Fruit fly (Drosophila melanogaster) whole organism: ENCODE data around the gene Toll-9.

Experiments used
- CG8478 ChIP-seq: fragments of >200 bp; optimal IDR thresholded peaks from 2 replicates; lab custom pipeline; 2018; ENCODE audit warnings: inconsistent platforms
- Dll ChIP-seq: fragments of >200 bp; optimal IDR thresholded peaks from 2 replicates; lab custom pipeline; 2017
- pan ChIP-seq: fragments of >200 bp; optimal IDR thresholded peaks from 2 replicates; lab custom pipeline; 2017
- psq ChIP-seq: fragments of >200 bp; optimal IDR thresholded peaks from 2 replicates; lab custom pipeline; 2017
- usp ChIP-seq: fragments of >200 bp; optimal IDR thresholded peaks from 2 replicates; lab custom pipeline; 2017; ENCODE audit warnings: missing biosample characterization, missing genetic modification characterization, mixed read lengths

DNA sequence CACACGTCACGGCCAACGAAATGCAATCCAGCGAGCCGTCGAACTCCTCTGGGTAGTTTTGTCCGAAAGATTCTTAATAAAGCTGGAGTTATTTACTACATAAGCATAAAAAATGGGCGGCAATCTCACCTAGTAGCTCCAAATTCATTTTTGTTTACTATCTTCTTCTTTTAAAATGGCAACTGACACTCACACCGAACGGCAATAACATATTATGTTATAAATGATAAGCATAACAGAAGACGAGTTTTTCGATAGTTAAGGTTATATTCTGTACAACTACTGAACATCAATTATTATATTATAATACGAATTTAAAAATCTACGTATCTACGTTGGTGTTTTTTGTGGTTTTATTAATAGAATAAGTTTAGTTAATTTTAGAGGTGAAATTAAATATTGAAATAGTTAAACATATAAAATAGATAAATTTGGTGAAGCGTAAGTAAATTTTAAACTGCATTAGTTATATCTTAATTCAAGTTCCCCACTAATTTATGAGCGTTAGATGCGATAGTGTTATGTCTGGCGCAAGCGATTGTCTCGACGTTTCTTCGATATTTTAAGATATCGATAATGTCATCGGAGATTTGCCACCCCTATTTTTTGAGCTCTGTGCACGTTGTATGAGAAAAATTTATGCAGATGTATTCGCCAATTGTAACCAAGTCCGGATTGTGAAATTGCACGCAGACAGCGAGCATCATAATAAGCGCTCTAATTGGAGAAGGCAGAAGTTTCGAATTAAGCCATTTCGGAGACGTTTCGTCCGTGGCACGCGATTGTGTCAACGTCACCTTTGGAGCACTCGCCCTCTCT lies 18.6 kb downstream of the Toll-9 start, which contains the start of the genes Rbbp5 and eRF1:
- TF ChIP-seq psq (lab: Kevin White, UChicago) (no peak), Dll (lab: Kevin White, UChicago) (no peak), pan (lab: Kevin White, UChicago) (no peak), CG8478 (lab: Kevin White, UChicago) (no peak), usp (no peak)
